Worm (Caenorhabditis elegans): ENCODE results near the gene Y43F8B.14.

DNA sequence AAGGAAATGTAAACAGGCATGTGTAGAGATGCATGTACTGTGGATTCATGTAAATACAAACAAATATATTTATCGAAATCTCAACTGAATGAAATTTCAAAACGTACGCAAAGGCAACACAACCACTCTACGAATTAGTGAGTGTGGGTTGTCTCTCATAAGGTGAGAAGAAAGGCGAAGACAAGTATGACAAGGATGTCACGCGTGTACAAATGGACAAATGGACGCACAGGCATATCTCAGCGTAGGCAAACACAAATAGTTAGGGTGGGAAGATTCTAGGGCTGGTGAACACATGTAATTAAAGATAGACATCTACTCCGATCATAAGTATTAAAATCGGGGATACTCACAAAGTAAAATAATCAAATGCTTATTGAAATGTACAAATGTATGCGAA is 27.7 kb downstream of the Y43F8B.14 start:
- TF ChIP-seq athp-1 (tag; optimal IDR thresholded peaks at IDR 0.05) (no peak), aptf-3 (GFP tag; IDR thresholded peaks at IDR 0.05) (no peak), mes-4 (tag; optimal IDR thresholded peaks at IDR 0.05) (no peak), pha-4 (tag; optimal IDR thresholded peaks at IDR 0.05) (no peak), B0336.3 (GFP tag; IDR thresholded peaks at IDR 0.05) (no peak)
